Fruit fly (Drosophila melanogaster) whole organism, embryonic: ENCODE results near the gene Bicra.
A peak's percentile ranks its signal among the peaks of the same experiment; 100 is the strongest.

Experiments used
- Antp ChIP-seq: fragments of 200-800 bp; sonication (Bioruptor generic); optimal IDR thresholded peaks from 3 replicates; lab custom pipeline; 2016; ENCODE audit warnings: missing biosample characterization, missing genetic modification characterization
- Atf-2 ChIP-seq: fragments of 200-800 bp; sonication (Bioruptor generic); optimal IDR thresholded peaks from 2 replicates; lab custom pipeline; 2016; ENCODE audit warnings: missing biosample characterization, missing genetic modification characterization
- CG10274 ChIP-seq: fragments of 200-800 bp; sonication (Bioruptor generic); optimal IDR thresholded peaks from 3 replicates; lab custom pipeline; 2017; ENCODE audit warnings: missing biosample characterization, mild to moderate bottlenecking, missing genetic modification characterization
- CG11093 ChIP-seq: fragments of 200-800 bp; sonication (Bioruptor generic); IDR thresholded peaks from 3 replicates; pipeline ENCODE4 v1.3.6; 2022; ENCODE audit warnings: missing biosample characterization, missing genetic modification characterization
- CG12104 ChIP-seq: fragments of 200-800 bp; sonication (Bioruptor generic); optimal IDR thresholded peaks from 3 replicates; lab custom pipeline; 2016; ENCODE audit warnings: missing biosample characterization, missing genetic modification characterization
- CG16813 ChIP-seq: fragments of 200-800 bp; sonication (Bioruptor generic); IDR thresholded peaks from 3 replicates; pipeline ENCODE4 v1.3.6; 2022; ENCODE audit warnings: missing biosample characterization, missing genetic modification characterization; ENCODE audit not compliant: partially characterized antibody
- CG18476 ChIP-seq: fragments of 200-800 bp; sonication (Bioruptor generic); optimal IDR thresholded peaks from 2 replicates; lab custom pipeline; 2016; ENCODE audit warnings: missing biosample characterization, mild to moderate bottlenecking, missing genetic modification characterization
- CG2116 ChIP-seq: fragments of 200-800 bp; sonication (Bioruptor generic); optimal IDR thresholded peaks from 3 replicates; lab custom pipeline; 2018; ENCODE audit warnings: missing biosample characterization, mild to moderate bottlenecking, missing genetic modification characterization
- CG2712 ChIP-seq: fragments of 200-800 bp; optimal IDR thresholded peaks from 3 replicates; lab custom pipeline; 2019; ENCODE audit warnings: missing biosample characterization, mild to moderate bottlenecking, missing genetic modification characterization, moderate library complexity
- CG2875 ChIP-seq: fragments of 200-800 bp; sonication (Bioruptor generic); optimal IDR thresholded peaks from 2 replicates; lab custom pipeline; 2017; ENCODE audit warnings: missing biosample characterization, mild to moderate bottlenecking, missing genetic modification characterization, missing genetic modification reagents
- CG32772 ChIP-seq: fragments of 200-800 bp; sonication (Bioruptor generic); IDR thresholded peaks from 2 replicates; pipeline ENCODE4 v1.3.6; 2022; ENCODE audit warnings: missing biosample characterization, missing genetic modification characterization
- CG33213 ChIP-seq: fragments of 200-800 bp; sonication (Bioruptor generic); optimal IDR thresholded peaks from 3 replicates; lab custom pipeline; 2016; ENCODE audit warnings: missing biosample characterization, missing genetic modification characterization
- CG3407 ChIP-seq: fragments of 200-800 bp; sonication (Bioruptor generic); optimal IDR thresholded peaks from 2 replicates; lab custom pipeline; 2018; ENCODE audit warnings: missing biosample characterization, mild to moderate bottlenecking, missing genetic modification characterization
- CG3847 ChIP-seq: fragments of 200-800 bp; sonication (Bioruptor generic); IDR thresholded peaks from 2 replicates; pipeline ENCODE4 v1.3.6; 2022; ENCODE audit warnings: missing biosample characterization, missing genetic modification characterization
- CG5245 ChIP-seq: fragments of 200-800 bp; sonication (Bioruptor generic); optimal IDR thresholded peaks from 3 replicates; lab custom pipeline; 2016; ENCODE audit warnings: missing biosample characterization, missing genetic modification characterization
- CG7372 ChIP-seq: fragments of 200-800 bp; sonication (Bioruptor generic); IDR thresholded peaks from 2 replicates; pipeline ENCODE4 v1.3.6; 2022; ENCODE audit warnings: missing biosample characterization, missing genetic modification characterization
- CG7987 ChIP-seq: fragments of 200-800 bp; sonication (Bioruptor generic); optimal IDR thresholded peaks from 2 replicates; lab custom pipeline; 2018; ENCODE audit warnings: missing biosample characterization, mild to moderate bottlenecking, missing genetic modification characterization, moderate library complexity
- CG8281 ChIP-seq: fragments of 200-800 bp; sonication (Bioruptor generic); optimal IDR thresholded peaks from 2 replicates; lab custom pipeline; 2018; ENCODE audit warnings: missing biosample characterization, mild to moderate bottlenecking, missing genetic modification characterization, moderate library complexity
- CG8924 ChIP-seq: fragments of 200-800 bp; optimal IDR thresholded peaks from 3 replicates; lab custom pipeline; 2019; ENCODE audit warnings: missing biosample characterization, mild to moderate bottlenecking, missing genetic modification characterization, moderate library complexity
- CG9609 ChIP-seq: fragments of 200-800 bp; sonication (Bioruptor generic); optimal IDR thresholded peaks from 3 replicates; lab custom pipeline; 2016; ENCODE audit warnings: missing biosample characterization, missing genetic modification characterization
- Camta ChIP-seq: fragments of 200-800 bp; sonication (Bioruptor generic); optimal IDR thresholded peaks from 2 replicates; lab custom pipeline; 2016; ENCODE audit warnings: missing biosample characterization, missing genetic modification characterization
- Dll ChIP-seq: fragments of 200-800 bp; sonication (Bioruptor generic); IDR thresholded peaks from 4 replicates; pipeline ENCODE4 v1.3.6; 2022; ENCODE audit warnings: missing biosample characterization, missing genetic modification characterization; ENCODE audit not compliant: partially characterized antibody
- E2f1 ChIP-seq: fragments of 200-800 bp; sonication (Bioruptor generic); IDR thresholded peaks from 2 replicates; pipeline ENCODE4 v1.3.6; 2022; ENCODE audit warnings: missing biosample characterization, missing genetic modification characterization
- HLH54F ChIP-seq: fragments of 200-800 bp; sonication (Bioruptor generic); optimal IDR thresholded peaks from 3 replicates; lab custom pipeline; 2016; ENCODE audit warnings: missing biosample characterization, missing genetic modification characterization
- Hr3 ChIP-seq: fragments of 200-800 bp; sonication (Bioruptor generic); optimal IDR thresholded peaks from 3 replicates; lab custom pipeline; 2016; ENCODE audit warnings: missing biosample characterization, missing genetic modification characterization
- NC2β ChIP-seq: fragments of 200-800 bp; sonication (Bioruptor generic); optimal IDR thresholded peaks from 2 replicates; lab custom pipeline; 2016; ENCODE audit warnings: missing biosample characterization, missing genetic modification characterization
- Oaz ChIP-seq: fragments of 200-800 bp; sonication (Bioruptor generic); IDR thresholded peaks from 2 replicates; pipeline ENCODE4 v1.3.6; 2022; ENCODE audit warnings: missing biosample characterization, missing genetic modification characterization
- PHDP ChIP-seq: fragments of 200-800 bp; sonication (Bioruptor generic); optimal IDR thresholded peaks from 3 replicates; lab custom pipeline; 2018; ENCODE audit warnings: missing biosample characterization, mild to moderate bottlenecking, missing genetic modification characterization, moderate library complexity
- Ptx1 ChIP-seq: fragments of 200-800 bp; sonication (Bioruptor generic); IDR thresholded peaks from 2 replicates; pipeline ENCODE4 v1.3.6; 2022; ENCODE audit warnings: missing biosample characterization, missing genetic modification characterization
- Stat92E ChIP-seq, 3 experiments: fragments of >200 bp in 2 of 3; fragments of 200-800 bp in 1 of 3; sonication (Bioruptor generic) in 1 of 3; optimal IDR thresholded peaks; 2 replicates each; lab custom pipeline; 2017 to 2019; ENCODE audit warnings: missing biosample characterization in 3 of 3, missing genetic modification characterization in 3 of 3, mild to moderate bottlenecking in 1 of 3, moderate library complexity in 1 of 3
- Trl ChIP-seq, 3 experiments: fragments of >200 bp in 2 of 3; fragments of 200-800 bp in 1 of 3; sonication (Bioruptor generic) in 1 of 3; optimal IDR thresholded peaks; 2 replicates in 1 of 3; 3 replicates in 2 of 3; lab custom pipeline; 2016 to 2017; ENCODE audit warnings: missing biosample characterization in 1 of 3, missing genetic modification characterization in 1 of 3
- ci ChIP-seq: fragments of 200-800 bp; sonication (Bioruptor generic); IDR thresholded peaks from 3 replicates; pipeline ENCODE4 v1.3.6; 2022; ENCODE audit warnings: missing biosample characterization, missing genetic modification characterization
- dpn ChIP-seq, 2 experiments: fragments of 200-800 bp; sonication (Bioruptor generic); optimal IDR thresholded peaks; 3 replicates each; lab custom pipeline; 2016; ENCODE audit warnings: missing biosample characterization in 2 of 2, missing genetic modification characterization in 2 of 2
- esg ChIP-seq: fragments of 200-800 bp; sonication (Bioruptor generic); conservative IDR thresholded peaks from 2 replicates; pipeline ENCODE4 v1.3.6; 2022; ENCODE audit warnings: missing biosample characterization, missing genetic modification characterization
- gce ChIP-seq: fragments of 200-800 bp; sonication (Bioruptor generic); IDR thresholded peaks from 3 replicates; pipeline ENCODE4 v1.3.6; 2022; ENCODE audit warnings: missing biosample characterization, missing genetic modification characterization
- lab ChIP-seq: fragments of 200-800 bp; sonication (Bioruptor generic); optimal IDR thresholded peaks from 3 replicates; lab custom pipeline; 2017; ENCODE audit warnings: missing biosample characterization, missing genetic modification characterization, mild to moderate bottlenecking, moderate library complexity, missing genetic modification reagents
- lbe ChIP-seq: fragments of 200-800 bp; sonication (Bioruptor generic); optimal IDR thresholded peaks from 2 replicates; lab custom pipeline; 2016; ENCODE audit warnings: missing biosample characterization, mild to moderate bottlenecking, missing genetic modification characterization
- lmd ChIP-seq: fragments of 200-800 bp; sonication (Bioruptor generic); IDR thresholded peaks from 2 replicates; pipeline ENCODE4 v1.3.6; 2022; ENCODE audit warnings: missing biosample characterization, missing genetic modification characterization
- maf-S ChIP-seq: fragments of 200-800 bp; sonication (Bioruptor generic); optimal IDR thresholded peaks from 2 replicates; lab custom pipeline; 2016; ENCODE audit warnings: missing biosample characterization, missing genetic modification characterization
- mirr ChIP-seq: fragments of 200-800 bp; sonication (Bioruptor generic); optimal IDR thresholded peaks from 3 replicates; lab custom pipeline; 2018; ENCODE audit warnings: missing biosample characterization, mild to moderate bottlenecking, missing genetic modification characterization
- mld ChIP-seq: fragments of 200-800 bp; sonication (Bioruptor generic); IDR thresholded peaks from 3 replicates; pipeline ENCODE4 v1.3.6; 2022; ENCODE audit warnings: missing biosample characterization, missing genetic modification characterization; ENCODE audit not compliant: partially characterized antibody
- org-1 ChIP-seq: fragments of 200-800 bp; sonication (Bioruptor generic); optimal IDR thresholded peaks from 2 replicates; lab custom pipeline; 2017; ENCODE audit warnings: missing biosample characterization, missing genetic modification characterization
- salm ChIP-seq: fragments of 200-800 bp; sonication (Bioruptor generic); optimal IDR thresholded peaks from 2 replicates; lab custom pipeline; 2018; ENCODE audit warnings: missing biosample characterization, mild to moderate bottlenecking, missing genetic modification characterization
- sc ChIP-seq, 3 experiments: fragments of >200 bp in 2 of 3; fragments of 200-800 bp in 1 of 3; sonication (Bioruptor generic) in 1 of 3; optimal IDR thresholded peaks; 2 replicates in 2 of 3; 3 replicates in 1 of 3; lab custom pipeline; 2017; ENCODE audit warnings: mild to moderate bottlenecking in 1 of 3, missing biosample characterization in 1 of 3, missing genetic modification characterization in 1 of 3, missing genetic modification reagents in 1 of 3
- sisA ChIP-seq: fragments of 200-800 bp; sonication (Bioruptor generic); IDR thresholded peaks from 2 replicates; pipeline ENCODE4 v1.3.6; 2022; ENCODE audit warnings: missing biosample characterization, missing genetic modification characterization
- so ChIP-seq: fragments of 200-800 bp; sonication (Bioruptor generic); IDR thresholded peaks from 3 replicates; pipeline ENCODE4 v1.3.6; 2022; ENCODE audit warnings: missing biosample characterization, missing genetic modification characterization
- sr ChIP-seq: fragments of 200-800 bp; sonication (Bioruptor generic); IDR thresholded peaks from 3 replicates; pipeline ENCODE4 v1.3.6; 2022; ENCODE audit warnings: missing biosample characterization, missing genetic modification characterization
- trem ChIP-seq: fragments of 200-800 bp; optimal IDR thresholded peaks from 3 replicates; lab custom pipeline; 2019; ENCODE audit warnings: missing biosample characterization, mild to moderate bottlenecking, missing genetic modification characterization, moderate library complexity
- zfh1 ChIP-seq: fragments of 200-800 bp; sonication (Bioruptor generic); IDR thresholded peaks from 3 replicates; pipeline ENCODE4 v1.3.6; 2022; ENCODE audit warnings: missing biosample characterization, missing genetic modification characterization
- zfh2 ChIP-seq: fragments of 200-800 bp; sonication (Bioruptor generic); optimal IDR thresholded peaks from 2 replicates; lab custom pipeline; 2016; ENCODE audit warnings: missing biosample characterization, missing genetic modification characterization

Bicra gene

dm6 chr3R:29124128-29124527 is 61.3 kb downstream of the Bicra start (continued):
- TF ChIP-seq zfh1 (GFP tag; lab: Robert Waterston, UW): peak; percentile 81
- TF ChIP-seq NC2β: peak; percentile 32
- TF ChIP-seq ci: peak; percentile 81
- peak; percentile 50 for TF ChIP-seq lab (GFP tag; lab: Kevin White, UChicago)
- TF ChIP-seq CG7372: peak; percentile 24; the same call in 1 of the 2 replicates
- TF ChIP-seq org-1 (GFP tag; lab: Kevin White, UChicago): peak; percentile 45
- no peak for TF ChIP-seq CG7987 (GFP tag; lab: Kevin White, UChicago)
- peak; percentile 70 for TF ChIP-seq CG2712 (tag; lab: Kevin White, UChicago)
- TF ChIP-seq dpn (GFP tag; optimal IDR thresholded peaks at IDR 0.05; lab: Kevin White, UChicago): peak; percentile 48 to 69
- peak; percentile 79 for TF ChIP-seq sisA (GFP tag; lab: Robert Waterston, UW)
- peak; percentile 51; the same call in 1 of the 3 replicates for TF ChIP-seq gce
- TF ChIP-seq CG12104 (GFP tag; lab: Kevin White, UChicago): peak; percentile 39
- TF ChIP-seq HLH54F (GFP tag; lab: Kevin White, UChicago): peak; percentile 52
- peak; percentile 74 for TF ChIP-seq lmd (GFP tag; lab: Robert Waterston, UW)
- peak; percentile 5 for TF ChIP-seq CG8281 (tag; lab: Kevin White, UChicago)
- TF ChIP-seq CG16813: no peak
- TF ChIP-seq PHDP (tag; lab: Kevin White, UChicago): peak; percentile 59
- TF ChIP-seq CG3847 (GFP tag; lab: Robert Waterston, UW): peak; percentile 57; the same call in 1 of the 2 replicates
- peak; percentile 25 for TF ChIP-seq CG33213 (GFP tag; lab: Kevin White, UChicago)
- TF ChIP-seq CG2875 (GFP tag; lab: Kevin White, UChicago): peak; percentile 49
- peak; percentile 26 for TF ChIP-seq CG5245 (GFP tag; lab: Kevin White, UChicago)
- peak; percentile 44; the same call in 1 of the 2 replicates for TF ChIP-seq esg
- peak; percentile 19 for TF ChIP-seq trem (tag; lab: Kevin White, UChicago)
- TF ChIP-seq Ptx1 (GFP tag; lab: Robert Waterston, UW): peak; percentile 81
- no peak for TF ChIP-seq Trl (optimal IDR thresholded peaks at IDR 0.05; lab: Kevin White, UChicago)
- peak; percentile 45 for TF ChIP-seq Trl (GFP tag; optimal IDR thresholded peaks at IDR 0.05; lab: Kevin White, UChicago)
- peak; percentile 29; the same call in 1 of the 2 replicates for TF ChIP-seq Oaz (GFP tag; lab: Robert Waterston, UW)
- TF ChIP-seq CG32772 (GFP tag; lab: Robert Waterston, UW): peak; percentile 75
- peak; percentile 39 for TF ChIP-seq Hr3
- TF ChIP-seq Antp (GFP tag; lab: Kevin White, UChicago): peak; percentile 81
- TF ChIP-seq sc (optimal IDR thresholded peaks at IDR 0.05; lab: Kevin White, UChicago): no peak
- peak; percentile 28 for TF ChIP-seq sc (GFP tag; optimal IDR thresholded peaks at IDR 0.05; lab: Kevin White, UChicago)
- peak; percentile 46 for TF ChIP-seq maf-S (GFP tag; lab: Kevin White, UChicago)
- TF ChIP-seq zfh2: peak; percentile 76
- TF ChIP-seq CG18476 (GFP tag; lab: Kevin White, UChicago): no peak
- peak; percentile 38 for TF ChIP-seq Camta (GFP tag; lab: Kevin White, UChicago)
- TF ChIP-seq lbe: peak; percentile 59
- no peak for TF ChIP-seq Dll
- no peak for TF ChIP-seq Stat92E (GFP tag; optimal IDR thresholded peaks at IDR 0.05; lab: Kevin White, UChicago)
- peak; percentile 4 for TF ChIP-seq CG9609 (GFP tag; lab: Kevin White, UChicago)
- peak; percentile 4 for TF ChIP-seq mirr (GFP tag; lab: Kevin White, UChicago)
- TF ChIP-seq CG3407 (GFP tag; lab: Kevin White, UChicago): peak; percentile 38
- TF ChIP-seq CG8924 (tag; lab: Kevin White, UChicago): peak; percentile 58
- TF ChIP-seq CG2116 (GFP tag; lab: Kevin White, UChicago): no peak
- TF ChIP-seq Atf-2: peak; percentile 29
- TF ChIP-seq salm: peak; percentile 32
- no peak for TF ChIP-seq mld (GFP tag; lab: Robert Waterston, UW)
- peak; percentile 10 for TF ChIP-seq CG10274 (GFP tag; lab: Kevin White, UChicago)
- peak; percentile 44; the same call in 1 of the 3 replicates for TF ChIP-seq so (GFP tag; lab: Robert Waterston, UW)
- TF ChIP-seq E2f1 (GFP tag; lab: Robert Waterston, UW): peak; percentile 68
- TF ChIP-seq sr: peak; percentile 44; the same call in 1 of the 3 replicates
- TF ChIP-seq CG11093 (GFP tag; lab: Robert Waterston, UW): peak; percentile 64; the same call in 2 of the 3 replicates
